Worm (Caenorhabditis elegans): ENCODE results near the gene ZK418.11.

DNA sequence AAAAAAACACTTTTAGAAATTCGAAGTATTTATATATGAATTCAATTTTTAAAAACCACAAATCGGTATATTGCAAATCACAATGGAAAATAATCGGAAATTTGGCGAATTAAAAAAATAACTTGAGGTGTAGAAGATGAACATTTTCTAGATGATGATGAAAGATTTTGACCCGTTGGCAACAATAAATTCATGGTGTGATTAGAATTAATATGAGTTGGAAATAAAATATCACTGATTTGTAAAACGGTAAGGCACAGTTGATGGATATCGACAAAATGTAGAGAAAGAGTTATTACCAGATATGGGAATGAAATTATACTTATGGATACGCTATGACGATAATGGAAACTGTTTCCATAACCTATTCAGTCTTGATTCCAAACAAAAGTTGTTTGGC lies 12.2 kb downstream of the ZK418.11 start:
- no peak for TF ChIP-seq ztf-11 (tag; optimal IDR thresholded peaks at IDR 0.05)
- no peak for TF ChIP-seq snu-23 (GFP tag; optimal IDR thresholded peaks at IDR 0.05)
- TF ChIP-seq ets-5 (GFP tag; IDR thresholded peaks at IDR 0.05) = no peak
- no peak for TF ChIP-seq unc-86 (tag; optimal IDR thresholded peaks at IDR 0.05)
